Worm (Caenorhabditis elegans) whole organism, mixed stage, embryonic: ENCODE data around the gene zhit-2.

Experiments
- M03D4.4 ChIP-seq: sonication (generic microtip); optimal IDR thresholded peaks from 2 replicates; lab custom pipeline; 2017; ENCODE audit warnings: mild to moderate bottlenecking, missing genetic modification characterization, missing compliant biosample characterization
- bed-3 ChIP-seq: fragments of 200-800 bp; sonication (Bioruptor generic); optimal IDR thresholded peaks from 3 replicates; lab custom pipeline; 2018; ENCODE audit warnings: mild to moderate bottlenecking, missing genetic modification characterization, moderate library complexity, missing compliant biosample characterization
- blmp-1 ChIP-seq: fragments of 150-350 bp; optimal IDR thresholded peaks from 2 replicates; lab custom pipeline; 2014; ENCODE audit warnings: missing biosample characterization, missing genetic modification characterization
- ceh-39 ChIP-seq: fragments of 150-350 bp; optimal IDR thresholded peaks from 2 replicates; lab custom pipeline; 2014; ENCODE audit warnings: missing biosample characterization, missing genetic modification characterization
- ceh-43 ChIP-seq: fragments of 200-800 bp; sonication (Bioruptor generic); optimal IDR thresholded peaks from 2 replicates; lab custom pipeline; 2018; ENCODE audit warnings: mild to moderate bottlenecking, missing genetic modification characterization, moderate library complexity, missing compliant biosample characterization
- ceh-83 ChIP-seq: fragments of 200-800 bp; sonication (Bioruptor generic); optimal IDR thresholded peaks from 2 replicates; lab custom pipeline; 2018; ENCODE audit warnings: mild to moderate bottlenecking, missing genetic modification characterization, missing compliant biosample characterization
- ces-1 ChIP-seq: fragments of 150-350 bp; optimal IDR thresholded peaks from 2 replicates; lab custom pipeline; 2014; ENCODE audit warnings: missing biosample characterization, missing genetic modification reagents, missing genetic modification characterization
- cnd-1 ChIP-seq: fragments of 200-800 bp; sonication (Bioruptor generic); optimal IDR thresholded peaks from 2 replicates; lab custom pipeline; 2018; ENCODE audit warnings: mild to moderate bottlenecking, missing genetic modification characterization, missing compliant biosample characterization
- drap-1 ChIP-seq: fragments of 200-800 bp; sonication (Bioruptor generic); optimal IDR thresholded peaks from 3 replicates; lab custom pipeline; 2018; ENCODE audit warnings: mild to moderate bottlenecking, missing genetic modification characterization, missing compliant biosample characterization
- elt-1 ChIP-seq: sonication (generic microtip); optimal IDR thresholded peaks from 2 replicates; lab custom pipeline; 2017; ENCODE audit warnings: missing genetic modification characterization, mild to moderate bottlenecking, missing compliant biosample characterization, antibody characterized with exemption, moderate library complexity, borderline replicate concordance; ENCODE audit not compliant: insufficient read depth
- elt-3 ChIP-seq: fragments of 150-350 bp; optimal IDR thresholded peaks from 2 replicates; lab custom pipeline; 2014; ENCODE audit warnings: missing biosample characterization, missing genetic modification characterization
- flh-1 ChIP-seq: fragments of 200-800 bp; sonication (Bioruptor generic); optimal IDR thresholded peaks from 2 replicates; lab custom pipeline; 2018; ENCODE audit warnings: mild to moderate bottlenecking, missing genetic modification characterization, moderate library complexity, missing compliant biosample characterization
- ham-2 ChIP-seq: fragments of 200-800 bp; sonication (Bioruptor generic); optimal IDR thresholded peaks from 2 replicates; lab custom pipeline; 2018; ENCODE audit warnings: mild to moderate bottlenecking, missing genetic modification characterization, missing compliant biosample characterization
- hlh-1 ChIP-seq: fragments of 150-350 bp; optimal IDR thresholded peaks from 2 replicates; lab custom pipeline; 2014; ENCODE audit warnings: missing biosample characterization, missing genetic modification reagents, missing genetic modification characterization
- lin-13 ChIP-seq: fragments of 150-350 bp; optimal IDR thresholded peaks from 2 replicates; lab custom pipeline; 2014; ENCODE audit warnings: missing biosample characterization, missing genetic modification characterization
- lin-32 ChIP-seq: fragments of 200-800 bp; sonication (Bioruptor generic); optimal IDR thresholded peaks from 2 replicates; lab custom pipeline; 2018; ENCODE audit warnings: mild to moderate bottlenecking, missing genetic modification characterization, missing compliant biosample characterization
- lsy-2 ChIP-seq: fragments of 150-350 bp; optimal IDR thresholded peaks from 2 replicates; lab custom pipeline; 2014; ENCODE audit warnings: missing biosample characterization, missing genetic modification characterization
- mab-5 ChIP-seq: fragments of 150-350 bp; optimal IDR thresholded peaks from 2 replicates; lab custom pipeline; 2014; ENCODE audit warnings: missing biosample characterization, missing genetic modification characterization
- mep-1 ChIP-seq: fragments of 150-350 bp; optimal IDR thresholded peaks from 2 replicates; lab custom pipeline; 2017; ENCODE audit warnings: missing biosample characterization, missing genetic modification reagents, missing genetic modification characterization, inconsistent platforms
- mls-2 ChIP-seq: sonication (generic microtip); optimal IDR thresholded peaks from 2 replicates; lab custom pipeline; 2016; ENCODE audit warnings: mild to moderate bottlenecking, missing genetic modification characterization, moderate library complexity, missing compliant biosample characterization
- nhr-12 ChIP-seq: fragments of 150-350 bp; optimal IDR thresholded peaks from 2 replicates; lab custom pipeline; 2014; ENCODE audit warnings: missing biosample characterization, missing genetic modification characterization
- nhr-2 ChIP-seq: fragments of 150-350 bp; optimal IDR thresholded peaks from 2 replicates; lab custom pipeline; 2014; ENCODE audit warnings: missing biosample characterization, missing genetic modification characterization
- nhr-237 ChIP-seq: fragments of 150-350 bp; optimal IDR thresholded peaks from 2 replicates; lab custom pipeline; 2014; ENCODE audit warnings: missing biosample characterization, missing genetic modification characterization
- nhr-28 ChIP-seq: fragments of 150-350 bp; optimal IDR thresholded peaks from 2 replicates; lab custom pipeline; 2014; ENCODE audit warnings: missing biosample characterization, missing genetic modification characterization
- nhr-76 ChIP-seq: sonication (generic microtip); optimal IDR thresholded peaks from 2 replicates; lab custom pipeline; 2017; ENCODE audit warnings: missing biosample characterization, missing genetic modification characterization
- pha-4 ChIP-seq: fragments of 150-350 bp; optimal IDR thresholded peaks from 2 replicates; lab custom pipeline; 2018; ENCODE audit warnings: missing biosample characterization, missing genetic modification reagents, missing genetic modification characterization
- sem-2 ChIP-seq: fragments of 200-800 bp; sonication (Bioruptor generic); optimal IDR thresholded peaks from 2 replicates; lab custom pipeline; 2018; ENCODE audit warnings: mild to moderate bottlenecking, missing genetic modification characterization, missing compliant biosample characterization
- snpc-4 ChIP-seq: fragments of 150-350 bp; optimal IDR thresholded peaks from 2 replicates; lab custom pipeline; 2014; ENCODE audit warnings: missing biosample characterization, missing genetic modification characterization
- sptf-1 ChIP-seq: sonication (generic microtip); optimal IDR thresholded peaks from 2 replicates; lab custom pipeline; 2017; ENCODE audit warnings: mild to moderate bottlenecking, missing genetic modification characterization, moderate library complexity, missing compliant biosample characterization
- tbx-8 ChIP-seq: fragments of 200-800 bp; sonication (Bioruptor generic); optimal IDR thresholded peaks from 2 replicates; lab custom pipeline; 2018; ENCODE audit warnings: mild to moderate bottlenecking, missing genetic modification characterization, moderate library complexity, missing compliant biosample characterization
- unc-120 ChIP-seq: sonication (generic microtip); optimal IDR thresholded peaks from 2 replicates; lab custom pipeline; 2017; ENCODE audit warnings: missing genetic modification characterization, missing compliant biosample characterization; ENCODE audit not compliant: poor library complexity, severe bottlenecking
- unc-39 ChIP-seq: fragments of 150-350 bp; optimal IDR thresholded peaks from 2 replicates; lab custom pipeline; 2014; ENCODE audit warnings: missing biosample characterization, missing genetic modification characterization
- unc-62 ChIP-seq: fragments of 150-350 bp; optimal IDR thresholded peaks from 2 replicates; lab custom pipeline; 2014; ENCODE audit warnings: missing biosample characterization, missing genetic modification reagents, missing genetic modification characterization
- zip-8 ChIP-seq: fragments of 150-350 bp; optimal IDR thresholded peaks from 2 replicates; lab custom pipeline; 2014; ENCODE audit warnings: missing biosample characterization, missing genetic modification characterization
- ztf-11 ChIP-seq: fragments of 150-350 bp; optimal IDR thresholded peaks from 2 replicates; lab custom pipeline; 2014; ENCODE audit warnings: missing biosample characterization, missing genetic modification characterization

zhit-2 gene

DNA sequence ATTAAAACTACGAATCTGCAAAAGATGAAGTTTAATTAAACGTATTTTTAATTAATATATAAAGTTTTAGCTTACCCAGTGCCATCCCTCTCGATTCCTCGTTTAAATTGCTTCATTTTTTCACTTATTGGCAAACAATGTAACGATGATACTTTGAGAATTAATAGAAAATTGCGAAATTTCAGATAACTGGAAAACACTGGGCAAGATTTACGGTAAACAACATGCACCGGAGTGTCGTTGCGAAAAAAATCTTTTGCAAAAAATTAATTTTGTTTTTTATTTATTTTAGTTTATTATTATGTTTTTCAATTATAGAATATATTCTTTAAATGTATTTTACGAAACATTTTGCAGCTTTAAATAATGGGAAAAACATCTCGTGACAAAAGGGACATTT is 40.1 kb downstream of the zhit-2 start, which contains the start of the genes pelo-1 and R74.7:
TSS of gene pelo-1 (minus strand) at position 151 of the 400 bp plus-strand sequence.
TSS of gene R74.7 (plus strand) at position 358 of the 400 bp plus-strand sequence.
- peak; percentile 14 for TF ChIP-seq ces-1 (GFP tag; lab: Kevin White, UChicago)
- no peak for TF ChIP-seq mep-1 (tag; lab: Kevin White, UChicago)
- TF ChIP-seq hlh-1 (tag; lab: Kevin White, UChicago), result no peak
- TF ChIP-seq ham-2 (GFP tag; lab: Kevin White, UChicago), result no peak

DNA sequence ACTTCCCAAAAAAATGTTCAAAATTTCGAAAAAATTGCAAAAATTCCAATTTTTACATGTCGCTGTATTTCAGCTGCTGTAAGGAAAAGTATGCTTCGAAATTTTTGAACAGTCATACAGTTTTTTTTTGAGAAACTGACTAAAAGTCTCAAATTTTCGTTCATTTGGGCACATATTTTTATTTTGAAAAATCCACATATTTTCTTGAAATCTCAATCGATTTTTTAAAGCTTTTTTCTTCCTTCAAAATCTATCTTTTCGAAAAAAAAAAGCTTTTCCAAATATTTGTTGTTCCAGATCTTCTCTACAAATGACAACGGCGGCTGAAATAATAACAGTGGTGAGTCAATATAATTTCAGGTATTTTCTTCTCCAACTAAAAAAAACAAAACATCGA is 47.2 kb downstream of the zhit-2 start, which contains the start of gene asd-1:
TSS of gene asd-1 (plus strand) at position 298 of the 397 bp plus-strand sequence.
- TF ChIP-seq hlh-1 (tag; lab: Kevin White, UChicago) (no peak), pha-4 (no peak)

ce11 chrIII:4196301-4196987 is 47.7 kb downstream of the zhit-2 start:
- no peak for TF ChIP-seq hlh-1 (tag; lab: Kevin White, UChicago)
- no peak for TF ChIP-seq pha-4
- peak; percentile 50 for TF ChIP-seq lsy-2 (tag; lab: Kevin White, UChicago)
- no peak for TF ChIP-seq nhr-76 (tag; lab: Kevin White, UChicago)
- TF ChIP-seq bed-3 (GFP tag; lab: Kevin White, UChicago), result no peak
- TF ChIP-seq sem-2, result no peak
- TF ChIP-seq ceh-83 (GFP tag; lab: Kevin White, UChicago), result no peak
- no peak for TF ChIP-seq elt-3 (tag; lab: Kevin White, UChicago)
- TF ChIP-seq elt-1 (tag; lab: Kevin White, UChicago), result no peak
- TF ChIP-seq mls-2 (tag; lab: Kevin White, UChicago), result peak; percentile 4
- no peak for TF ChIP-seq flh-1
- TF ChIP-seq tbx-8, result no peak
- TF ChIP-seq nhr-28, result no peak
- no peak for TF ChIP-seq sptf-1
- TF ChIP-seq blmp-1 (tag; lab: Kevin White, UChicago), result no peak
- TF ChIP-seq unc-62 (GFP tag; lab: Kevin White, UChicago), result no peak
- no peak for TF ChIP-seq snpc-4 (tag; lab: Kevin White, UChicago)
- TF ChIP-seq ham-2 (GFP tag; lab: Kevin White, UChicago), result no peak
- no peak for TF ChIP-seq lin-13
- TF ChIP-seq drap-1 (GFP tag; lab: Kevin White, UChicago), result no peak
- TF ChIP-seq ceh-39 (tag; lab: Kevin White, UChicago), result peak; percentile 22
- TF ChIP-seq nhr-237 (tag; lab: Kevin White, UChicago), result peak; percentile 5
- no peak for TF ChIP-seq ceh-43 (GFP tag; lab: Kevin White, UChicago)
- TF ChIP-seq ces-1 (GFP tag; lab: Kevin White, UChicago), result peak; percentile 15
- TF ChIP-seq nhr-12 (tag; lab: Kevin White, UChicago), result no peak
- no peak for TF ChIP-seq M03D4.4 (tag; lab: Kevin White, UChicago)
- TF ChIP-seq unc-39 (tag; lab: Kevin White, UChicago), result no peak
- TF ChIP-seq mab-5 (tag; lab: Kevin White, UChicago), result no peak
- peak; percentile 37 for TF ChIP-seq mep-1 (tag; lab: Kevin White, UChicago)
- TF ChIP-seq unc-120, result peak; percentile 88
- no peak for TF ChIP-seq nhr-2 (tag; lab: Kevin White, UChicago)
- TF ChIP-seq cnd-1 (tag; lab: Kevin White, UChicago), result no peak
- TF ChIP-seq lin-32 (GFP tag; lab: Kevin White, UChicago), result no peak
- TF ChIP-seq ztf-11, result no peak
- TF ChIP-seq zip-8 (tag; lab: Kevin White, UChicago), result no peak
